Fruit fly (Drosophila melanogaster): ENCODE results near the gene ScsbetaA.

The ScsbetaA gene

DNA sequence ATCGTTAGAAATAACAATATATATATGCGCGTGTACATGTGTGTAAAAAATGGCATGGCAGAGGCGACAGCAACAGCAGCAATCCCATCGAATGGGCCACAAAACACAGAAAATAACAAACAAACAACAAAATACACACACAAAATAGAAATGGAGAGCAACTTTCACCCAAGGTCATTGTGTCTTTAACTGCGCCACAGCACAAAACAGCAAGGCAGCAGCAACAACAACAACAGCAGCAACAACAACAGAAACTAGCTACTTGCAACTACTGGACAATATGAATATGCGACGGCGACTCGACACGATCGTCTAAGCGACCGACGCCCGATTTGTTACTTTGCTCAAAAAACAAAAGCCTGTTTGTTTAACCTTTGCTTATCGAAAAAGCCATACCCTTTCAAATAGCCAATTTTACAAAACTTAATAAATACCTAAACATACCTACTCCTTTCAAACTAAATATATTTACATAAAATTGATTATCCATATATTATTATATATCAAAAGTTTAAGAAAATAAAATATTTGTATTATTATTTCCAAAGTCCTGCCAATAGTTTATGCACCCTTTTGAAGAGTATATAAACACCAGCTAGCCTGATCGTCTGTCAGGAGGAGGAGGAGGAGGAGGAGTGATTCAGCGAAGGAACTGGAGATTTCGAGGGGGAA lies 9.4 kb downstream of the ScsbetaA start (continued):
- no peak for TF ChIP-seq pho (GFP tag; optimal IDR thresholded peaks at IDR 0.05)
- no peak for TF ChIP-seq repo (GFP tag; optimal IDR thresholded peaks at IDR 0.05)
- TF ChIP-seq sna (GFP tag; IDR thresholded peaks at IDR 0.05; ENCODE audit: partially characterized antibody), result no peak
- TF ChIP-seq CG9876 (GFP tag; optimal IDR thresholded peaks at IDR 0.05), result no peak
- TF ChIP-seq HLH3B (GFP tag; IDR thresholded peaks at IDR 0.05), result no peak; the same call in 1 of the 2 replicates
- no peak for TF ChIP-seq HLH54F (GFP tag; optimal IDR thresholded peaks at IDR 0.05)
- no peak for TF ChIP-seq CG4820 (GFP tag; optimal IDR thresholded peaks at IDR 0.05)
- TF ChIP-seq CG11723 (GFP tag; optimal IDR thresholded peaks at IDR 0.05), result no peak
- TF ChIP-seq CG12219 (GFP tag; optimal IDR thresholded peaks at IDR 0.05), result no peak
- no peak for TF ChIP-seq CG3847 (GFP tag; IDR thresholded peaks at IDR 0.05)
- TF ChIP-seq CG9727 (GFP tag; optimal IDR thresholded peaks at IDR 0.05), result no peak
- no peak for TF ChIP-seq hbn (GFP tag; IDR thresholded peaks at IDR 0.05; ENCODE audit: partially characterized antibody)
- no peak for TF ChIP-seq CG14965 (GFP tag; optimal IDR thresholded peaks at IDR 0.05; ENCODE audit: borderline replicate concordance)
- TF ChIP-seq ken (GFP tag; IDR thresholded peaks at IDR 0.05), result no peak
- no peak for TF ChIP-seq gce (GFP tag; IDR thresholded peaks at IDR 0.05)
- TF ChIP-seq lbe (GFP tag; optimal IDR thresholded peaks at IDR 0.05), result no peak
- TF ChIP-seq lola (GFP tag; optimal IDR thresholded peaks at IDR 0.05), result no peak
- TF ChIP-seq vfl (GFP tag; optimal IDR thresholded peaks at IDR 0.05), result no peak
- TF ChIP-seq prd (optimal IDR thresholded peaks at IDR 0.05), result no peak
- no peak for TF ChIP-seq prd (GFP tag; IDR thresholded peaks at IDR 0.05)
- no peak for TF ChIP-seq CG2116 (GFP tag; optimal IDR thresholded peaks at IDR 0.05)
- TF ChIP-seq CG30403 (GFP tag; optimal IDR thresholded peaks at IDR 0.05), result no peak
- TF ChIP-seq Mrtf (GFP tag; IDR thresholded peaks at IDR 0.05), result no peak
- no peak for TF ChIP-seq tgo (GFP tag; IDR thresholded peaks at IDR 0.05)
- TF ChIP-seq HmgD (GFP tag; optimal IDR thresholded peaks at IDR 0.05), result no peak
- TF ChIP-seq grn (GFP tag; optimal IDR thresholded peaks at IDR 0.05), result no peak
- no peak for TF ChIP-seq CG5953 (GFP tag; IDR thresholded peaks at IDR 0.05)
- TF ChIP-seq CG4360 (GFP tag; IDR thresholded peaks at IDR 0.05), result peak; percentile 73
- TF ChIP-seq Trl (optimal IDR thresholded peaks at IDR 0.05), result no peak
- no peak for TF ChIP-seq Trl (GFP tag; optimal IDR thresholded peaks at IDR 0.05)
- no peak for TF ChIP-seq CG11696 (GFP tag; IDR thresholded peaks at IDR 0.05)

DNA sequence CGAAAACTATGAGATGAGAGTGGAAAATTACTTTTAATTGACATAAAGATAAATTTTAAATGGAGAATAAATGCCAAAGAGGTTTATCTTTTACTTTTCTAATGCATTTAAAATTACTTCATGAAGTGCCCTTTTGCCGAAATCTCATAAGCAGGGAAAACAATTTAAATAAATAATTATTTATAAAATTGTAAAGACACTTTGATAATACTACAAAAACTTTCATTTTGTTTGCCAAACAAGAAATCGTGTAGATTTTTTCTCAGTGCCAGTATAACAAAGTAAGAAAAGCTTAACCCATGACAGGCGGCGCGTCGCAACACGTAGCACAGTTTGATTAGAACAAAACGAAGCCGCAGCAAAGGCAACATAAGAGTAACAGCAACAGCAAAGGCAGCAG lies 10.3 kb downstream of the ScsbetaA start:
- TF ChIP-seq Hand (GFP tag; optimal IDR thresholded peaks at IDR 0.05) (no peak), trem (tag; optimal IDR thresholded peaks at IDR 0.05) (peak; percentile 8), al (GFP tag; IDR thresholded peaks at IDR 0.05) (no peak), Blimp-1 (GFP tag; optimal IDR thresholded peaks at IDR 0.05) (peak; percentile 31), seq (GFP tag; IDR thresholded peaks at IDR 0.05) (no peak), CG2712 (tag; optimal IDR thresholded peaks at IDR 0.05) (peak; percentile 21), Meics (GFP tag; optimal IDR thresholded peaks at IDR 0.05) (no peak), ssp (GFP tag; IDR thresholded peaks at IDR 0.05) (no peak), chif (GFP tag; optimal IDR thresholded peaks at IDR 0.05) (no peak), CG9215 (GFP tag; IDR thresholded peaks at IDR 0.05) (no peak), CG32767 (GFP tag; IDR thresholded peaks at IDR 0.05) (no peak), lola (GFP tag; optimal IDR thresholded peaks at IDR 0.05) (peak in 1 of 3 experiments; percentile 4), Sry-β (GFP tag; optimal IDR thresholded peaks at IDR 0.05) (no peak), D19B (GFP tag; optimal IDR thresholded peaks at IDR 0.05) (no peak), CG10979 (tag; optimal IDR thresholded peaks at IDR 0.05) (peak; percentile 26), Xrp1 (GFP tag; IDR thresholded peaks at IDR 0.05) (peak; percentile 17; the same call in 1 of the 2 replicates), BEAF-32 (GFP tag; optimal IDR thresholded peaks at IDR 0.05) (no peak), CG18262 (tag; optimal IDR thresholded peaks at IDR 0.05) (peak; percentile 26), CG16863 (GFP tag; optimal IDR thresholded peaks at IDR 0.05) (no peak), toy (GFP tag; IDR thresholded peaks at IDR 0.05) (no peak), CG17328 (GFP tag; IDR thresholded peaks at IDR 0.05) (0 out of 2 replicates have a peak, but pooled peaks have one; percentile 10), Dip3 (GFP tag; optimal IDR thresholded peaks at IDR 0.05) (no peak), CG10959 (GFP tag; IDR thresholded peaks at IDR 0.05) (no peak)
